Worm (Caenorhabditis elegans) whole organism, young adult: ENCODE measurements around the gene mpst-3.

Experiments
- B0261.1 ChIP-seq: sonication (generic microtip); optimal IDR thresholded peaks from 2 replicates; lab custom pipeline; 2016; ENCODE audit warnings: mild to moderate bottlenecking, missing genetic modification characterization, moderate library complexity, missing compliant biosample characterization
- C06A6.2 ChIP-seq: fragments of 200-800 bp; sonication (Bioruptor generic); conservative IDR thresholded peaks from 2 replicates; pipeline ENCODE4 v1.3.6; 2022; ENCODE audit warnings: missing genetic modification characterization, missing compliant biosample characterization
- F23B12.7 ChIP-seq: sonication (generic microtip); optimal IDR thresholded peaks from 2 replicates; lab custom pipeline; 2017; ENCODE audit warnings: missing genetic modification characterization, mild to moderate bottlenecking, missing compliant biosample characterization, antibody characterized with exemption, moderate library complexity; ENCODE audit not compliant: insufficient read depth
- F33H1.4 ChIP-seq: fragments of 200-800 bp; sonication (Bioruptor generic); IDR thresholded peaks from 2 replicates; pipeline ENCODE4 v1.3.6; 2022; ENCODE audit warnings: missing genetic modification reagents, missing genetic modification characterization, missing compliant biosample characterization
- F39B2.1 ChIP-seq: fragments of 200-800 bp; sonication (Bioruptor generic); IDR thresholded peaks from 2 replicates; pipeline ENCODE4 v1.3.6; 2022; ENCODE audit warnings: missing genetic modification reagents, missing genetic modification characterization, missing compliant biosample characterization
- F49E8.2 ChIP-seq: sonication (generic microtip); optimal IDR thresholded peaks from 3 replicates; lab custom pipeline; 2017; ENCODE audit warnings: missing genetic modification characterization, mild to moderate bottlenecking, missing compliant biosample characterization, antibody characterized with exemption, moderate library complexity; ENCODE audit not compliant: insufficient read depth
- Y56A3A.18 ChIP-seq: fragments of 200-800 bp; sonication (Bioruptor generic); IDR thresholded peaks from 2 replicates; pipeline ENCODE4 v1.3.6; 2022; ENCODE audit warnings: missing genetic modification reagents, missing genetic modification characterization, missing compliant biosample characterization
- Y95B8A.8 ChIP-seq: fragments of 200-800 bp; sonication (Bioruptor generic); IDR thresholded peaks from 2 replicates; pipeline ENCODE4 v1.3.6; 2022; ENCODE audit warnings: missing genetic modification reagents, missing genetic modification characterization, missing compliant biosample characterization
- aptf-2 ChIP-seq: fragments of 200-800 bp; sonication (Bioruptor generic); conservative IDR thresholded peaks from 2 replicates; pipeline ENCODE4 v1.3.6; 2022; ENCODE audit warnings: missing genetic modification reagents, missing genetic modification characterization, missing compliant biosample characterization
- aptf-3 ChIP-seq: fragments of 200-800 bp; sonication (Bioruptor generic); IDR thresholded peaks from 2 replicates; pipeline ENCODE4 v1.3.6; 2022; ENCODE audit warnings: missing genetic modification characterization, missing compliant biosample characterization
- athp-1 ChIP-seq: sonication (generic microtip); optimal IDR thresholded peaks from 2 replicates; lab custom pipeline; 2017; ENCODE audit warnings: mild to moderate bottlenecking, missing genetic modification characterization, missing compliant biosample characterization
- attf-6 ChIP-seq: fragments of 200-800 bp; sonication (Bioruptor generic); IDR thresholded peaks from 2 replicates; pipeline ENCODE4 v1.3.6; 2022; ENCODE audit warnings: missing genetic modification reagents, missing genetic modification characterization, missing compliant biosample characterization
- bed-1 ChIP-seq: fragments of 200-800 bp; sonication (Bioruptor generic); IDR thresholded peaks from 2 replicates; pipeline ENCODE4 v1.3.6; 2022; ENCODE audit warnings: missing genetic modification reagents, missing genetic modification characterization, missing compliant biosample characterization
- cebp-1 ChIP-seq, 2 experiments: fragments of 200-800 bp in 1 of 2; sonication (Bioruptor generic) in 1 of 2; sonication (generic microtip) in 1 of 2; IDR thresholded peaks in 1 of 2; optimal IDR thresholded peaks in 1 of 2; 2 replicates each; pipeline versions ENCODE4 v1.3.6 to Lab custom; 2017 to 2022; ENCODE audit warnings: missing compliant biosample characterization in 2 of 2, missing genetic modification characterization in 2 of 2, mild to moderate bottlenecking in 1 of 2, missing genetic modification reagents in 1 of 2, moderate library complexity in 1 of 2
- ceh-27 ChIP-seq: fragments of 200-800 bp; sonication (Bioruptor generic); optimal IDR thresholded peaks from 2 replicates; lab custom pipeline; 2018; ENCODE audit warnings: mild to moderate bottlenecking, missing genetic modification characterization, moderate library complexity, missing compliant biosample characterization
- ceh-58 ChIP-seq: fragments of 200-800 bp; sonication (Bioruptor generic); IDR thresholded peaks from 2 replicates; pipeline ENCODE4 v1.3.6; 2022; ENCODE audit warnings: missing genetic modification characterization, missing compliant biosample characterization
- hlh-12 ChIP-seq: sonication (generic microtip); optimal IDR thresholded peaks from 2 replicates; lab custom pipeline; 2016; ENCODE audit warnings: missing genetic modification characterization, missing compliant biosample characterization
- let-526 ChIP-seq: fragments of 200-800 bp; sonication (Bioruptor generic); IDR thresholded peaks from 2 replicates; pipeline ENCODE4 v1.3.6; 2022; ENCODE audit warnings: missing genetic modification reagents, missing genetic modification characterization, missing compliant biosample characterization
- lin-35 ChIP-seq, 3 experiments: fragments of 150-350 bp in 2 of 3; sonication (generic microtip) in 1 of 3; optimal IDR thresholded peaks; 2 replicates each; lab custom pipeline; 2014 to 2018; ENCODE audit warnings: missing biosample characterization in 3 of 3, missing genetic modification characterization in 3 of 3, missing genetic modification reagents in 3 of 3
- lir-1 ChIP-seq: fragments of 200-800 bp; sonication (Bioruptor generic); conservative IDR thresholded peaks from 2 replicates; pipeline ENCODE4 v1.3.6; 2022; ENCODE audit warnings: missing genetic modification reagents, missing genetic modification characterization, missing compliant biosample characterization
- lsl-1 ChIP-seq: fragments of 200-800 bp; sonication (Bioruptor generic); optimal IDR thresholded peaks from 2 replicates; lab custom pipeline; 2018; ENCODE audit warnings: mild to moderate bottlenecking, missing genetic modification characterization, moderate library complexity, missing compliant biosample characterization
- madf-8 ChIP-seq: fragments of 200-800 bp; sonication (Bioruptor generic); conservative IDR thresholded peaks from 2 replicates; pipeline ENCODE4 v1.3.6; 2022; ENCODE audit warnings: missing genetic modification reagents, missing genetic modification characterization, missing compliant biosample characterization
- mcd-1 ChIP-seq: fragments of 200-800 bp; sonication (Bioruptor generic); IDR thresholded peaks from 2 replicates; pipeline ENCODE4 v1.3.6; 2022; ENCODE audit warnings: missing genetic modification reagents, missing genetic modification characterization, missing compliant biosample characterization
- nfya-1 ChIP-seq: sonication (generic microtip); optimal IDR thresholded peaks from 2 replicates; lab custom pipeline; 2017; ENCODE audit warnings: antibody characterized with exemption, missing compliant biosample characterization, missing genetic modification characterization, borderline replicate concordance; ENCODE audit not compliant: insufficient read depth
- nfyb-1 ChIP-seq: fragments of 200-800 bp; sonication (Bioruptor generic); IDR thresholded peaks from 2 replicates; pipeline ENCODE4 v1.3.6; 2022; ENCODE audit warnings: missing genetic modification reagents, missing genetic modification characterization, missing compliant biosample characterization
- nhr-90 ChIP-seq: sonication (generic microtip); optimal IDR thresholded peaks from 2 replicates; lab custom pipeline; 2016; ENCODE audit warnings: missing genotype, mild to moderate bottlenecking, missing genetic modification characterization, missing compliant biosample characterization
- pbrm-1 ChIP-seq: fragments of 200-800 bp; sonication (Bioruptor generic); IDR thresholded peaks from 2 replicates; pipeline ENCODE4 v1.3.6; 2022; ENCODE audit warnings: missing genetic modification reagents, missing genetic modification characterization, missing compliant biosample characterization
- rpc-1 ChIP-seq, 2 experiments: fragments of 150-350 bp in 1 of 2; sonication (generic microtip) in 1 of 2; optimal IDR thresholded peaks; 2 replicates each; lab custom pipeline; 2014 to 2018; ENCODE audit warnings: missing biosample characterization in 1 of 2, missing genetic modification characterization in 1 of 2, missing genetic modification reagents in 1 of 2, missing genotype in 1 of 2
- sea-2 ChIP-seq: fragments of 200-800 bp; sonication (Bioruptor generic); IDR thresholded peaks from 2 replicates; pipeline ENCODE4 v1.3.6; 2022; ENCODE audit warnings: missing genetic modification characterization, missing compliant biosample characterization
- snpc-1.1 ChIP-seq: sonication (generic microtip); optimal IDR thresholded peaks from 2 replicates; lab custom pipeline; 2017; ENCODE audit warnings: missing genetic modification characterization, mild to moderate bottlenecking, missing compliant biosample characterization, antibody characterized with exemption, moderate library complexity, missing genotype, missing genetic modification reagents; ENCODE audit not compliant: insufficient read depth
- snpc-1.3 ChIP-seq: sonication (generic microtip); optimal IDR thresholded peaks from 2 replicates; lab custom pipeline; 2017; ENCODE audit warnings: missing genetic modification characterization, mild to moderate bottlenecking, missing compliant biosample characterization, antibody characterized with exemption, moderate library complexity, missing genotype, missing genetic modification reagents; ENCODE audit not compliant: insufficient read depth
- snpc-3.4 ChIP-seq: sonication (generic microtip); optimal IDR thresholded peaks from 2 replicates; lab custom pipeline; 2017; ENCODE audit warnings: missing genetic modification characterization, mild to moderate bottlenecking, missing compliant biosample characterization, antibody characterized with exemption, moderate library complexity, missing genotype, missing genetic modification reagents
- somi-1 ChIP-seq: fragments of 200-800 bp; sonication (Bioruptor generic); optimal IDR thresholded peaks from 2 replicates; lab custom pipeline; 2018; ENCODE audit warnings: mild to moderate bottlenecking, missing genetic modification characterization, missing compliant biosample characterization
- sptf-2 ChIP-seq: fragments of 200-800 bp; sonication (Bioruptor generic); optimal IDR thresholded peaks from 2 replicates; lab custom pipeline; 2018; ENCODE audit warnings: mild to moderate bottlenecking, missing genetic modification characterization, missing compliant biosample characterization
- tlf-1 ChIP-seq: fragments of 200-800 bp; sonication (Bioruptor generic); optimal IDR thresholded peaks from 2 replicates; lab custom pipeline; 2018; ENCODE audit warnings: mild to moderate bottlenecking, missing genetic modification characterization, missing compliant biosample characterization
- xnd-1 ChIP-seq: sonication (generic microtip); optimal IDR thresholded peaks from 2 replicates; lab custom pipeline; 2016; ENCODE audit warnings: missing genotype, missing genetic modification reagents, missing genetic modification characterization, missing compliant biosample characterization
- zfh-2 ChIP-seq: fragments of 200-800 bp; sonication (Bioruptor generic); conservative IDR thresholded peaks from 2 replicates; pipeline ENCODE4 v1.3.6; 2022; ENCODE audit warnings: missing genetic modification reagents, missing genetic modification characterization, missing compliant biosample characterization
- zim-3 ChIP-seq: sonication (generic microtip); optimal IDR thresholded peaks from 2 replicates; lab custom pipeline; 2017; ENCODE audit warnings: mild to moderate bottlenecking, missing genetic modification characterization, moderate library complexity, missing compliant biosample characterization

The mpst-3 gene

ce11 chrV:14855626-14856025 lies 39.8 kb upstream of the mpst-3 start (continued):
- TF ChIP-seq ceh-58 (GFP tag; lab: Robert Waterston, UW) (0 out of 2 replicates have a peak, but pooled peaks have one; percentile 57), nfya-1 (tag; lab: Kevin White, UChicago) (no peak), lsl-1 (GFP tag; lab: Kevin White, UChicago) (no peak), athp-1 (tag; lab: Kevin White, UChicago) (peak; percentile 9), aptf-2 (GFP tag; lab: Robert Waterston, UW) (no peak), let-526 (GFP tag; lab: Robert Waterston, UW) (no peak), B0261.1 (tag; lab: Kevin White, UChicago) (peak; percentile 87), zim-3 (tag; lab: Kevin White, UChicago) (peak; percentile 1), attf-6 (no peak), madf-8 (no peak), mcd-1 (GFP tag; lab: Robert Waterston, UW) (no peak; the same call in 1 of the 2 replicates), Y95B8A.8 (GFP tag; lab: Robert Waterston, UW) (0 out of 2 replicates have a peak, but pooled peaks have one; percentile 33), sea-2 (GFP tag; lab: Robert Waterston, UW) (no peak), lir-1 (GFP tag; lab: Robert Waterston, UW) (no peak), nhr-90 (tag; lab: Kevin White, UChicago) (peak; percentile 67), bed-1 (GFP tag; lab: Robert Waterston, UW) (no peak), lin-35 (GFP tag; optimal IDR thresholded peaks at IDR 0.05; lab: Kevin White, UChicago) (no peak), C06A6.2 (GFP tag; lab: Robert Waterston, UW) (no peak), rpc-1 (optimal IDR thresholded peaks at IDR 0.05; lab: Kevin White, UChicago) (peak; percentile 72), rpc-1 (tag; optimal IDR thresholded peaks at IDR 0.05; lab: Kevin White, UChicago) (peak; percentile 75), F49E8.2 (tag; lab: Kevin White, UChicago) (no peak), aptf-3 (no peak), tlf-1 (GFP tag; lab: Kevin White, UChicago) (no peak), cebp-1 (GFP tag; IDR thresholded peaks at IDR 0.05; lab: Robert Waterston, UW) (no peak), cebp-1 (tag; optimal IDR thresholded peaks at IDR 0.05; lab: Kevin White, UChicago) (no peak), snpc-1.1 (tag; lab: Kevin White, UChicago) (peak; percentile 88), somi-1 (GFP tag; lab: Kevin White, UChicago) (no peak), F33H1.4 (GFP tag; lab: Robert Waterston, UW) (peak; percentile 17; the same call in 1 of the 2 replicates), F39B2.1 (GFP tag; lab: Robert Waterston, UW) (0 out of 2 replicates have a peak, but pooled peaks have one; percentile 46), Y56A3A.18 (GFP tag; lab: Robert Waterston, UW) (0 out of 2 replicates have a peak, but pooled peaks have one; percentile 68), ceh-27 (peak; percentile 3), xnd-1 (no peak), snpc-1.3 (tag; lab: Kevin White, UChicago) (peak; percentile 39), sptf-2 (GFP tag; lab: Kevin White, UChicago) (no peak), snpc-3.4 (tag; lab: Kevin White, UChicago) (peak; percentile 79), zfh-2 (GFP tag; lab: Robert Waterston, UW) (no peak), hlh-12 (tag; lab: Kevin White, UChicago) (no peak), pbrm-1 (GFP tag; lab: Robert Waterston, UW) (no peak; the same call in 1 of the 2 replicates), F23B12.7 (no peak), nfyb-1 (GFP tag; lab: Robert Waterston, UW) (peak; percentile 38; the same call in 1 of the 2 replicates)
